Fruit fly (Drosophila melanogaster) whole organism, embryonic: ENCODE measurements around the gene CG13996.
A peak's percentile ranks its signal among the peaks of the same experiment; 100 is the strongest.

Experiments
- Asciz ChIP-seq: fragments of 200-800 bp; sonication (Bioruptor generic); optimal IDR thresholded peaks from 2 replicates; lab custom pipeline; 2017; ENCODE audit warnings: missing biosample characterization, mild to moderate bottlenecking, missing genetic modification characterization, missing genetic modification reagents
- CG11560 ChIP-seq: fragments of 200-800 bp; sonication (Bioruptor generic); IDR thresholded peaks from 3 replicates; pipeline ENCODE4 v1.3.6; 2022; ENCODE audit warnings: missing biosample characterization, missing genetic modification characterization
- CG12299 ChIP-seq: fragments of 200-800 bp; sonication (Bioruptor generic); optimal IDR thresholded peaks from 2 replicates; lab custom pipeline; 2018; ENCODE audit warnings: missing biosample characterization, mild to moderate bottlenecking, missing genetic modification characterization
- CG12769 ChIP-seq: fragments of 200-800 bp; sonication (Bioruptor generic); optimal IDR thresholded peaks from 2 replicates; lab custom pipeline; 2019; ENCODE audit warnings: missing biosample characterization, mild to moderate bottlenecking, missing genetic modification characterization, moderate library complexity
- CG12942 ChIP-seq: fragments of 200-800 bp; sonication (Bioruptor generic); optimal IDR thresholded peaks from 3 replicates; lab custom pipeline; 2016; ENCODE audit warnings: missing biosample characterization, missing genetic modification characterization
- CG13775 ChIP-seq: fragments of 200-800 bp; sonication (Bioruptor generic); optimal IDR thresholded peaks from 3 replicates; lab custom pipeline; 2017; ENCODE audit warnings: missing biosample characterization, mild to moderate bottlenecking, missing genetic modification characterization
- CG14710 ChIP-seq: fragments of 200-800 bp; sonication (Bioruptor generic); optimal IDR thresholded peaks from 3 replicates; lab custom pipeline; 2019; ENCODE audit warnings: missing biosample characterization, mild to moderate bottlenecking, missing genetic modification characterization, moderate library complexity
- CG14860 ChIP-seq: fragments of 200-800 bp; sonication (Bioruptor generic); IDR thresholded peaks from 3 replicates; pipeline ENCODE4 v1.3.6; 2022; ENCODE audit warnings: missing biosample characterization, missing genetic modification characterization; ENCODE audit not compliant: partially characterized antibody
- CG15269 ChIP-seq: fragments of 200-800 bp; sonication (Bioruptor generic); optimal IDR thresholded peaks from 2 replicates; lab custom pipeline; 2018; ENCODE audit warnings: missing biosample characterization, mild to moderate bottlenecking, missing genetic modification characterization, moderate library complexity
- CG17359 ChIP-seq: fragments of 200-800 bp; sonication (Bioruptor generic); optimal IDR thresholded peaks from 3 replicates; lab custom pipeline; 2018; ENCODE audit warnings: missing biosample characterization, mild to moderate bottlenecking, missing genetic modification characterization, moderate library complexity
- CG31388 ChIP-seq: fragments of 200-800 bp; sonication (Bioruptor generic); optimal IDR thresholded peaks from 2 replicates; lab custom pipeline; 2016; ENCODE audit warnings: missing biosample characterization, missing genetic modification characterization
- CG4854 ChIP-seq: fragments of 200-800 bp; sonication (Bioruptor generic); optimal IDR thresholded peaks from 2 replicates; lab custom pipeline; 2016; ENCODE audit warnings: missing biosample characterization, missing genetic modification characterization, inconsistent platforms
- CG6689 ChIP-seq: fragments of 200-800 bp; sonication (Bioruptor generic); IDR thresholded peaks from 2 replicates; pipeline ENCODE4 v1.3.6; 2022; ENCODE audit warnings: missing biosample characterization, missing genetic modification characterization
- CG7928 ChIP-seq: fragments of 200-800 bp; sonication (Bioruptor generic); optimal IDR thresholded peaks from 2 replicates; lab custom pipeline; 2017; ENCODE audit warnings: missing biosample characterization, mild to moderate bottlenecking, missing genetic modification characterization
- CG9727 ChIP-seq: fragments of 200-800 bp; sonication (Bioruptor generic); optimal IDR thresholded peaks from 3 replicates; lab custom pipeline; 2017; ENCODE audit warnings: missing biosample characterization, mild to moderate bottlenecking, missing genetic modification characterization
- Dfd ChIP-seq, 2 experiments: fragments of >200 bp; optimal IDR thresholded peaks; 2 replicates each; lab custom pipeline; 2017; ENCODE audit warnings: missing biosample characterization in 2 of 2, missing genetic modification characterization in 2 of 2
- Dp ChIP-seq: fragments of 200-800 bp; sonication (Bioruptor generic); optimal IDR thresholded peaks from 2 replicates; lab custom pipeline; 2018; ENCODE audit warnings: missing biosample characterization, mild to moderate bottlenecking, missing genetic modification characterization, moderate library complexity
- Dref ChIP-seq: fragments of 200-800 bp; sonication (Bioruptor generic); IDR thresholded peaks from 2 replicates; pipeline ENCODE4 v1.3.6; 2022; ENCODE audit warnings: missing biosample characterization, missing genetic modification characterization
- E2f1 ChIP-seq: fragments of 200-800 bp; sonication (Bioruptor generic); IDR thresholded peaks from 2 replicates; pipeline ENCODE4 v1.3.6; 2022; ENCODE audit warnings: missing biosample characterization, missing genetic modification characterization
- Ets65A ChIP-seq: fragments of 200-800 bp; sonication (Bioruptor generic); peaks from one replicate; lab custom pipeline; 2016; ENCODE audit warnings: missing biosample characterization, missing genetic modification characterization
- Fer1 ChIP-seq: fragments of 200-800 bp; sonication (Bioruptor generic); optimal IDR thresholded peaks from 2 replicates; lab custom pipeline; 2017; ENCODE audit warnings: missing biosample characterization, mild to moderate bottlenecking, missing genetic modification characterization
- Fer3 ChIP-seq: fragments of 200-800 bp; sonication (Bioruptor generic); optimal IDR thresholded peaks from 2 replicates; lab custom pipeline; 2018; ENCODE audit warnings: missing biosample characterization, mild to moderate bottlenecking, missing genetic modification characterization, moderate library complexity
- Hey ChIP-seq: fragments of 200-800 bp; sonication (Bioruptor generic); optimal IDR thresholded peaks from 3 replicates; lab custom pipeline; 2018; ENCODE audit warnings: missing biosample characterization, mild to moderate bottlenecking, missing genetic modification characterization
- Poxn ChIP-seq: fragments of 200-800 bp; sonication (Bioruptor generic); IDR thresholded peaks from 2 replicates; pipeline ENCODE4 v1.3.6; 2022; ENCODE audit warnings: missing biosample characterization, missing genetic modification characterization
- Spps ChIP-seq: fragments of 200-800 bp; sonication (Bioruptor generic); optimal IDR thresholded peaks from 2 replicates; lab custom pipeline; 2018; ENCODE audit warnings: missing biosample characterization, mild to moderate bottlenecking, missing genetic modification characterization
- Xbp1 ChIP-seq: fragments of 200-800 bp; sonication (Bioruptor generic); optimal IDR thresholded peaks from 3 replicates; lab custom pipeline; 2016; ENCODE audit warnings: missing biosample characterization, mild to moderate bottlenecking, missing genetic modification characterization
- ab ChIP-seq: fragments of 200-800 bp; sonication (Bioruptor generic); optimal IDR thresholded peaks from 2 replicates; lab custom pipeline; 2016; ENCODE audit warnings: missing biosample characterization, missing genetic modification characterization
- bab2 ChIP-seq: fragments of 200-800 bp; sonication (Bioruptor generic); optimal IDR thresholded peaks from 2 replicates; lab custom pipeline; 2016; ENCODE audit warnings: missing biosample characterization, missing genetic modification characterization
- corto ChIP-seq: fragments of 200-800 bp; sonication (Bioruptor generic); optimal IDR thresholded peaks from 2 replicates; lab custom pipeline; 2016; ENCODE audit warnings: missing biosample characterization, mild to moderate bottlenecking, missing genetic modification characterization, moderate library complexity
- crc ChIP-seq: fragments of 200-800 bp; sonication (Bioruptor generic); optimal IDR thresholded peaks from 2 replicates; lab custom pipeline; 2016; ENCODE audit warnings: missing biosample characterization, missing genetic modification characterization
- dysf ChIP-seq: fragments of 200-800 bp; sonication (Bioruptor generic); IDR thresholded peaks from 3 replicates; pipeline ENCODE4 v1.3.6; 2022; ENCODE audit warnings: missing biosample characterization, missing genetic modification characterization
- gem ChIP-seq: fragments of 200-800 bp; sonication (Bioruptor generic); optimal IDR thresholded peaks from 2 replicates; lab custom pipeline; 2019; ENCODE audit warnings: missing biosample characterization, mild to moderate bottlenecking, missing genetic modification characterization, moderate library complexity
- gfzf ChIP-seq: fragments of 200-800 bp; sonication (Bioruptor generic); optimal IDR thresholded peaks from 2 replicates; lab custom pipeline; 2016; ENCODE audit warnings: missing biosample characterization, mild to moderate bottlenecking, missing genetic modification characterization, moderate library complexity
- grau ChIP-seq: fragments of 200-800 bp; optimal IDR thresholded peaks from 3 replicates; lab custom pipeline; 2019; ENCODE audit warnings: missing biosample characterization, mild to moderate bottlenecking, missing genetic modification characterization, moderate library complexity
- gsb ChIP-seq: fragments of 200-800 bp; sonication (Bioruptor generic); IDR thresholded peaks from 2 replicates; pipeline ENCODE4 v1.3.6; 2022; ENCODE audit warnings: missing biosample characterization, missing genetic modification characterization
- ham ChIP-seq: fragments of 200-800 bp; sonication (Bioruptor generic); IDR thresholded peaks from 2 replicates; pipeline ENCODE4 v1.3.6; 2022; ENCODE audit warnings: missing biosample characterization, missing genetic modification characterization
- her ChIP-seq: fragments of 200-800 bp; sonication (Bioruptor generic); optimal IDR thresholded peaks from 2 replicates; lab custom pipeline; 2016; ENCODE audit warnings: missing biosample characterization, missing genetic modification characterization
- insv ChIP-seq, 2 experiments: fragments of 200-800 bp; sonication (Bioruptor generic); optimal IDR thresholded peaks; 3 replicates each; lab custom pipeline; 2016 to 2018; ENCODE audit warnings: missing biosample characterization in 2 of 2, missing genetic modification characterization in 2 of 2
- kni ChIP-seq: fragments of 200-800 bp; sonication (Bioruptor generic); optimal IDR thresholded peaks from 3 replicates; lab custom pipeline; 2017; ENCODE audit warnings: mild to moderate bottlenecking, missing biosample characterization, missing genetic modification reagents, missing genetic modification characterization
- lilli ChIP-seq: fragments of 200-800 bp; sonication (Bioruptor generic); optimal IDR thresholded peaks from 3 replicates; lab custom pipeline; 2016; ENCODE audit warnings: missing biosample characterization, missing genetic modification characterization
- maf-S ChIP-seq: fragments of 200-800 bp; sonication (Bioruptor generic); optimal IDR thresholded peaks from 2 replicates; lab custom pipeline; 2016; ENCODE audit warnings: missing biosample characterization, missing genetic modification characterization
- nau ChIP-seq: fragments of 200-800 bp; sonication (Bioruptor generic); optimal IDR thresholded peaks from 3 replicates; lab custom pipeline; 2017; ENCODE audit warnings: missing biosample characterization, mild to moderate bottlenecking, missing genetic modification characterization, missing genetic modification reagents
- nerfin-1 ChIP-seq: fragments of 200-800 bp; sonication (Bioruptor generic); optimal IDR thresholded peaks from 3 replicates; lab custom pipeline; 2019; ENCODE audit warnings: missing biosample characterization, mild to moderate bottlenecking, missing genetic modification characterization, moderate library complexity
- org-1 ChIP-seq: fragments of 200-800 bp; sonication (Bioruptor generic); optimal IDR thresholded peaks from 2 replicates; lab custom pipeline; 2017; ENCODE audit warnings: missing biosample characterization, missing genetic modification characterization
- scrt ChIP-seq: fragments of 200-800 bp; sonication (Bioruptor generic); optimal IDR thresholded peaks from 2 replicates; lab custom pipeline; 2018; ENCODE audit warnings: missing biosample characterization, mild to moderate bottlenecking, missing genetic modification characterization, moderate library complexity
- shn ChIP-seq: fragments of 200-800 bp; sonication (Bioruptor generic); optimal IDR thresholded peaks from 3 replicates; lab custom pipeline; 2016; ENCODE audit warnings: missing biosample characterization, missing genetic modification characterization
- sima ChIP-seq: fragments of 200-800 bp; sonication (Bioruptor generic); optimal IDR thresholded peaks from 2 replicates; lab custom pipeline; 2016; ENCODE audit warnings: missing biosample characterization, missing genetic modification characterization
- stc ChIP-seq: fragments of 200-800 bp; sonication (Bioruptor generic); IDR thresholded peaks from 2 replicates; pipeline ENCODE4 v1.3.6; 2022; ENCODE audit warnings: missing biosample characterization, missing genetic modification characterization
- tin ChIP-seq: fragments of 200-800 bp; sonication (Bioruptor generic); optimal IDR thresholded peaks from 3 replicates; lab custom pipeline; 2016; ENCODE audit warnings: missing biosample characterization, missing genetic modification characterization
- vfl ChIP-seq: fragments of 200-800 bp; sonication (Bioruptor generic); optimal IDR thresholded peaks from 2 replicates; lab custom pipeline; 2016; ENCODE audit warnings: missing biosample characterization, missing genetic modification characterization
- vnd ChIP-seq: fragments of 200-800 bp; sonication (Bioruptor generic); IDR thresholded peaks from 3 replicates; pipeline ENCODE4 v1.3.6; 2022; ENCODE audit warnings: missing biosample characterization, missing genetic modification characterization; ENCODE audit not compliant: partially characterized antibody

CG13996 gene

DNA sequence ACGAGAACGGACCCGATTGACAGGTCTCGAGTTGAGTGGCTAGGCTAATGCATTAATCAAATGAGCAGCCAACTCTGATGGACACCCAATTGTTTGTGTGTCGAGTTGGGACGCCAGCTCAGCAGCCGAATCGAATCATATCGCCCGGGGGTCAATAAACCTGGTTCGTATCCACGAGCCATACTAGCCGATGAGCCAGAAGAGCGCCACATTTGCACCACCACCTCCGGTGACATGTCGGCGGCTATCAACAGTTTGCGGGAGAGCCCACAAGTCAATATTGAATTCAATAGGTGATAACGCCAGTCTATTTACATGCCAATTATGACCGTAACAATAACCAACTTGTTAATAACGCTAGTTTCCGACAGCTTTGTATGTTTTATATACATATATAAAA lies 46.5 kb upstream of the CG13996 start (continued):
- TF ChIP-seq CG12769 (tag; lab: Kevin White, UChicago) (peak; percentile 79), gfzf (no peak), insv (GFP tag; optimal IDR thresholded peaks at IDR 0.05; lab: Kevin White, UChicago) (peak in 1 of 2 experiments; percentile 55), kni (GFP tag; lab: Kevin White, UChicago) (peak; percentile 82), Asciz (GFP tag; lab: Kevin White, UChicago) (peak; percentile 79), CG14860 (no peak), E2f1 (GFP tag; lab: Robert Waterston, UW) (no peak), CG9727 (GFP tag; lab: Kevin White, UChicago) (peak; percentile 59), Dref (GFP tag; lab: Robert Waterston, UW) (no peak), Poxn (GFP tag; lab: Robert Waterston, UW) (no peak), CG13775 (GFP tag; lab: Kevin White, UChicago) (no peak), Dfd (GFP tag; optimal IDR thresholded peaks at IDR 0.05; lab: Kevin White, UChicago) (no peak), ab (GFP tag; lab: Kevin White, UChicago) (no peak), nau (peak; percentile 73), grau (tag; lab: Kevin White, UChicago) (peak; percentile 30), nerfin-1 (peak; percentile 56), Fer1 (GFP tag; lab: Kevin White, UChicago) (peak; percentile 77), bab2 (GFP tag; lab: Kevin White, UChicago) (no peak), maf-S (no peak), CG17359 (tag; lab: Kevin White, UChicago) (peak; percentile 67), ham (GFP tag; lab: Robert Waterston, UW) (no peak), CG15269 (tag; lab: Kevin White, UChicago) (peak; percentile 65), Ets65A (GFP tag; lab: Kevin White, UChicago) (no peak), CG7928 (GFP tag; lab: Kevin White, UChicago) (peak; percentile 45), vnd (no peak), shn (GFP tag; lab: Kevin White, UChicago) (no peak), lilli (GFP tag; lab: Kevin White, UChicago) (no peak), vfl (GFP tag; lab: Kevin White, UChicago) (no peak), scrt (GFP tag; lab: Kevin White, UChicago) (peak; percentile 63), Hey (tag; lab: Kevin White, UChicago) (peak; percentile 62), CG4854 (GFP tag; lab: Kevin White, UChicago) (peak; percentile 27), CG12299 (tag; lab: Kevin White, UChicago) (peak; percentile 17), her (GFP tag; lab: Kevin White, UChicago) (peak; percentile 27), CG31388 (GFP tag; lab: Kevin White, UChicago) (no peak), CG14710 (tag; lab: Kevin White, UChicago) (peak; percentile 43), org-1 (GFP tag; lab: Kevin White, UChicago) (peak; percentile 60), stc (GFP tag; lab: Robert Waterston, UW) (peak; percentile 16; the same call in 1 of the 2 replicates), Xbp1 (GFP tag; lab: Kevin White, UChicago) (no peak), sima (GFP tag; lab: Kevin White, UChicago) (no peak), corto (no peak), crc (GFP tag; lab: Kevin White, UChicago) (no peak), CG12942 (GFP tag; lab: Kevin White, UChicago) (peak; percentile 28), Dp (GFP tag; lab: Kevin White, UChicago) (no peak), Fer3 (tag; lab: Kevin White, UChicago) (peak; percentile 63), gem (tag; lab: Kevin White, UChicago) (peak; percentile 59), dysf (GFP tag; lab: Robert Waterston, UW) (peak; percentile 15; the same call in 1 of the 3 replicates), Spps (tag; lab: Kevin White, UChicago) (peak; percentile 6), gsb (GFP tag; lab: Robert Waterston, UW) (no peak), CG6689 (GFP tag; lab: Robert Waterston, UW) (peak; percentile 33; the same call in 1 of the 2 replicates), CG11560 (no peak), tin (GFP tag; lab: Kevin White, UChicago) (no peak)
